Fruit fly (Drosophila melanogaster) whole organism, embryonic: Measurements from ENCODE around the gene defl.

ENCODE experiments used
- CG10147 ChIP-seq: fragments of 200-800 bp; sonication (Bioruptor generic); optimal IDR thresholded peaks from 2 replicates; lab custom pipeline; 2019; ENCODE audit warnings: missing biosample characterization, mild to moderate bottlenecking, missing genetic modification characterization, moderate library complexity
- CG10267 ChIP-seq: fragments of 200-800 bp; sonication (Bioruptor generic); optimal IDR thresholded peaks from 2 replicates; lab custom pipeline; 2018; ENCODE audit warnings: missing biosample characterization, mild to moderate bottlenecking, missing genetic modification characterization, moderate library complexity
- CG10462 ChIP-seq: fragments of 200-800 bp; sonication (Bioruptor generic); optimal IDR thresholded peaks from 2 replicates; lab custom pipeline; 2016; ENCODE audit warnings: missing biosample characterization, missing genetic modification characterization
- CG11247 ChIP-seq: fragments of 200-800 bp; sonication (Bioruptor generic); IDR thresholded peaks from 2 replicates; pipeline ENCODE4 v1.3.6; 2022; ENCODE audit warnings: missing biosample characterization, missing genetic modification characterization
- CG11456 ChIP-seq: fragments of 200-800 bp; sonication (Bioruptor generic); IDR thresholded peaks from 3 replicates; pipeline ENCODE4 v1.3.6; 2022; ENCODE audit warnings: missing biosample characterization, missing genetic modification characterization
- CG12155 ChIP-seq: fragments of 200-800 bp; sonication (Bioruptor generic); optimal IDR thresholded peaks from 3 replicates; lab custom pipeline; 2016; ENCODE audit warnings: missing biosample characterization, missing genetic modification characterization
- CG12744 ChIP-seq: fragments of 200-800 bp; sonication (Bioruptor generic); optimal IDR thresholded peaks from 2 replicates; lab custom pipeline; 2016; ENCODE audit warnings: missing biosample characterization, missing genetic modification characterization
- CG13424 ChIP-seq: fragments of 200-800 bp; sonication (Bioruptor generic); optimal IDR thresholded peaks from 2 replicates; lab custom pipeline; 2019; ENCODE audit warnings: missing biosample characterization, mild to moderate bottlenecking, missing genetic modification characterization, moderate library complexity
- CG13624 ChIP-seq: fragments of 200-800 bp; sonication (Bioruptor generic); optimal IDR thresholded peaks from 2 replicates; lab custom pipeline; 2016; ENCODE audit warnings: missing biosample characterization, missing genetic modification characterization
- CG14014 ChIP-seq: fragments of 200-800 bp; sonication (Bioruptor generic); IDR thresholded peaks from 2 replicates; pipeline ENCODE4 v1.3.6; 2022; ENCODE audit warnings: missing biosample characterization, missing genetic modification characterization
- CG17385 ChIP-seq: fragments of 200-800 bp; sonication (Bioruptor generic); optimal IDR thresholded peaks from 3 replicates; lab custom pipeline; 2018; ENCODE audit warnings: missing biosample characterization, mild to moderate bottlenecking, missing genetic modification characterization
- CG1792 ChIP-seq: fragments of 200-800 bp; sonication (Bioruptor generic); optimal IDR thresholded peaks from 2 replicates; lab custom pipeline; 2016; ENCODE audit warnings: missing biosample characterization, missing genetic modification characterization
- CG2202 ChIP-seq: fragments of 200-800 bp; sonication (Bioruptor generic); optimal IDR thresholded peaks from 2 replicates; lab custom pipeline; 2018; ENCODE audit warnings: missing biosample characterization, mild to moderate bottlenecking, missing genetic modification characterization
- CG34224 ChIP-seq: fragments of 200-800 bp; sonication (Bioruptor generic); IDR thresholded peaks from 3 replicates; pipeline ENCODE4 v1.3.6; 2022; ENCODE audit warnings: missing biosample characterization, missing genetic modification characterization; ENCODE audit not compliant: partially characterized antibody
- CG4282 ChIP-seq: fragments of 200-800 bp; sonication (Bioruptor generic); optimal IDR thresholded peaks from 2 replicates; lab custom pipeline; 2016; ENCODE audit warnings: missing biosample characterization, missing genetic modification characterization
- CG4707 ChIP-seq: fragments of 200-800 bp; sonication (Bioruptor generic); optimal IDR thresholded peaks from 2 replicates; lab custom pipeline; 2018; ENCODE audit warnings: missing biosample characterization, mild to moderate bottlenecking, missing genetic modification characterization, moderate library complexity
- CG4820 ChIP-seq: fragments of 200-800 bp; sonication (Bioruptor generic); optimal IDR thresholded peaks from 3 replicates; lab custom pipeline; 2016; ENCODE audit warnings: missing biosample characterization, missing genetic modification characterization
- CG7271 ChIP-seq: fragments of 200-800 bp; sonication (Bioruptor generic); optimal IDR thresholded peaks from 2 replicates; lab custom pipeline; 2018; ENCODE audit warnings: missing biosample characterization, mild to moderate bottlenecking, missing genetic modification characterization, moderate library complexity
- CG7928 ChIP-seq: fragments of 200-800 bp; sonication (Bioruptor generic); optimal IDR thresholded peaks from 2 replicates; lab custom pipeline; 2017; ENCODE audit warnings: missing biosample characterization, mild to moderate bottlenecking, missing genetic modification characterization
- CG8359 ChIP-seq: fragments of 200-800 bp; sonication (Bioruptor generic); optimal IDR thresholded peaks from 2 replicates; lab custom pipeline; 2017; ENCODE audit warnings: missing biosample characterization, mild to moderate bottlenecking, missing genetic modification characterization, borderline replicate concordance
- CG8388 ChIP-seq: fragments of 200-800 bp; sonication (Bioruptor generic); optimal IDR thresholded peaks from 2 replicates; lab custom pipeline; 2019; ENCODE audit warnings: missing biosample characterization, mild to moderate bottlenecking, missing genetic modification characterization, moderate library complexity
- CG9609 ChIP-seq: fragments of 200-800 bp; sonication (Bioruptor generic); optimal IDR thresholded peaks from 3 replicates; lab custom pipeline; 2016; ENCODE audit warnings: missing biosample characterization, missing genetic modification characterization
- CG9797 ChIP-seq: fragments of 200-800 bp; sonication (Bioruptor generic); optimal IDR thresholded peaks from 3 replicates; lab custom pipeline; 2018; ENCODE audit warnings: missing biosample characterization, mild to moderate bottlenecking, missing genetic modification characterization
- Dad ChIP-seq: fragments of 200-800 bp; sonication (Bioruptor generic); optimal IDR thresholded peaks from 3 replicates; lab custom pipeline; 2016; ENCODE audit warnings: missing biosample characterization, missing genetic modification characterization
- Dip2 ChIP-seq: fragments of 200-800 bp; sonication (Bioruptor generic); IDR thresholded peaks from 2 replicates; pipeline ENCODE4 v1.3.6; 2022; ENCODE audit warnings: missing biosample characterization, missing genetic modification characterization
- Drgx ChIP-seq: fragments of 200-800 bp; sonication (Bioruptor generic); IDR thresholded peaks from 2 replicates; pipeline ENCODE4 v1.3.6; 2022; ENCODE audit warnings: missing biosample characterization, missing genetic modification characterization
- ERR ChIP-seq: fragments of 200-800 bp; sonication (Bioruptor generic); optimal IDR thresholded peaks from 2 replicates; lab custom pipeline; 2016; ENCODE audit warnings: missing biosample characterization, missing genetic modification characterization
- Eip74EF ChIP-seq, 2 experiments: fragments of 200-800 bp in 1 of 2; fragments of >200 bp in 1 of 2; sonication (Bioruptor generic) in 1 of 2; optimal IDR thresholded peaks; 2 replicates each; lab custom pipeline; 2017 to 2019; ENCODE audit warnings: missing biosample characterization in 2 of 2, missing genetic modification characterization in 2 of 2, mild to moderate bottlenecking in 1 of 2, moderate library complexity in 1 of 2
- HHEX ChIP-seq: fragments of 200-800 bp; sonication (Bioruptor generic); optimal IDR thresholded peaks from 3 replicates; lab custom pipeline; 2017; ENCODE audit warnings: missing biosample characterization, mild to moderate bottlenecking, missing genetic modification characterization, missing genetic modification reagents
- Hsf ChIP-seq: fragments of 200-800 bp; sonication (Bioruptor generic); optimal IDR thresholded peaks from 3 replicates; lab custom pipeline; 2016; ENCODE audit warnings: missing biosample characterization, missing genetic modification characterization
- Jarid2 ChIP-seq: fragments of 200-800 bp; sonication (Bioruptor generic); optimal IDR thresholded peaks from 3 replicates; lab custom pipeline; 2017; ENCODE audit warnings: mild to moderate bottlenecking, missing biosample characterization, missing genetic modification reagents, missing genetic modification characterization
- Oli ChIP-seq: fragments of 200-800 bp; sonication (Bioruptor generic); optimal IDR thresholded peaks from 2 replicates; lab custom pipeline; 2018; ENCODE audit warnings: missing biosample characterization, mild to moderate bottlenecking, missing genetic modification characterization, moderate library complexity
- ac ChIP-seq: fragments of 200-800 bp; sonication (Bioruptor generic); optimal IDR thresholded peaks from 3 replicates; lab custom pipeline; 2017; ENCODE audit warnings: missing biosample characterization, mild to moderate bottlenecking, missing genetic modification characterization
- corto ChIP-seq: fragments of 200-800 bp; sonication (Bioruptor generic); optimal IDR thresholded peaks from 2 replicates; lab custom pipeline; 2016; ENCODE audit warnings: missing biosample characterization, mild to moderate bottlenecking, missing genetic modification characterization, moderate library complexity
- crc ChIP-seq: fragments of 200-800 bp; sonication (Bioruptor generic); optimal IDR thresholded peaks from 2 replicates; lab custom pipeline; 2016; ENCODE audit warnings: missing biosample characterization, missing genetic modification characterization
- croc ChIP-seq: fragments of 200-800 bp; sonication (Bioruptor generic); conservative IDR thresholded peaks from 3 replicates; pipeline ENCODE4 v1.3.6; 2022; ENCODE audit warnings: missing biosample characterization, missing genetic modification characterization
- da ChIP-seq: fragments of 200-800 bp; sonication (Bioruptor generic); optimal IDR thresholded peaks from 2 replicates; lab custom pipeline; 2016; ENCODE audit warnings: missing biosample characterization, missing genetic modification characterization
- ems ChIP-seq: fragments of 200-800 bp; sonication (Bioruptor generic); optimal IDR thresholded peaks from 3 replicates; lab custom pipeline; 2016; ENCODE audit warnings: missing biosample characterization, missing genetic modification characterization
- esg ChIP-seq: fragments of 200-800 bp; sonication (Bioruptor generic); conservative IDR thresholded peaks from 2 replicates; pipeline ENCODE4 v1.3.6; 2022; ENCODE audit warnings: missing biosample characterization, missing genetic modification characterization
- fd64A ChIP-seq: fragments of 200-800 bp; sonication (Bioruptor generic); optimal IDR thresholded peaks from 3 replicates; lab custom pipeline; 2018; ENCODE audit warnings: missing biosample characterization, mild to moderate bottlenecking, missing genetic modification characterization
- fd96Cb ChIP-seq: fragments of 200-800 bp; sonication (Bioruptor generic); optimal IDR thresholded peaks from 2 replicates; lab custom pipeline; 2018; ENCODE audit warnings: missing biosample characterization, mild to moderate bottlenecking, missing genetic modification characterization, moderate library complexity
- ftz-f1 ChIP-seq: fragments of 200-800 bp; sonication (Bioruptor generic); optimal IDR thresholded peaks from 2 replicates; lab custom pipeline; 2016; ENCODE audit warnings: missing biosample characterization, missing genetic modification characterization
- gsb ChIP-seq: fragments of 200-800 bp; sonication (Bioruptor generic); IDR thresholded peaks from 2 replicates; pipeline ENCODE4 v1.3.6; 2022; ENCODE audit warnings: missing biosample characterization, missing genetic modification characterization
- lilli ChIP-seq: fragments of 200-800 bp; sonication (Bioruptor generic); optimal IDR thresholded peaks from 3 replicates; lab custom pipeline; 2016; ENCODE audit warnings: missing biosample characterization, missing genetic modification characterization
- nau ChIP-seq: fragments of 200-800 bp; sonication (Bioruptor generic); optimal IDR thresholded peaks from 3 replicates; lab custom pipeline; 2017; ENCODE audit warnings: missing biosample characterization, mild to moderate bottlenecking, missing genetic modification characterization, missing genetic modification reagents
- slbo ChIP-seq: fragments of 200-800 bp; sonication (Bioruptor generic); IDR thresholded peaks from 2 replicates; pipeline ENCODE4 v1.3.6; 2022; ENCODE audit warnings: missing biosample characterization, missing genetic modification characterization
- slou ChIP-seq: fragments of 200-800 bp; sonication (Bioruptor generic); optimal IDR thresholded peaks from 3 replicates; lab custom pipeline; 2016; ENCODE audit warnings: missing biosample characterization, missing genetic modification characterization
- sr ChIP-seq: fragments of 200-800 bp; sonication (Bioruptor generic); IDR thresholded peaks from 3 replicates; pipeline ENCODE4 v1.3.6; 2022; ENCODE audit warnings: missing biosample characterization, missing genetic modification characterization
- sug ChIP-seq: fragments of 200-800 bp; optimal IDR thresholded peaks from 2 replicates; lab custom pipeline; 2019; ENCODE audit warnings: missing biosample characterization, mild to moderate bottlenecking, missing genetic modification characterization, moderate library complexity
- vfl ChIP-seq: fragments of 200-800 bp; sonication (Bioruptor generic); optimal IDR thresholded peaks from 2 replicates; lab custom pipeline; 2016; ENCODE audit warnings: missing biosample characterization, missing genetic modification characterization

defl gene

DNA sequence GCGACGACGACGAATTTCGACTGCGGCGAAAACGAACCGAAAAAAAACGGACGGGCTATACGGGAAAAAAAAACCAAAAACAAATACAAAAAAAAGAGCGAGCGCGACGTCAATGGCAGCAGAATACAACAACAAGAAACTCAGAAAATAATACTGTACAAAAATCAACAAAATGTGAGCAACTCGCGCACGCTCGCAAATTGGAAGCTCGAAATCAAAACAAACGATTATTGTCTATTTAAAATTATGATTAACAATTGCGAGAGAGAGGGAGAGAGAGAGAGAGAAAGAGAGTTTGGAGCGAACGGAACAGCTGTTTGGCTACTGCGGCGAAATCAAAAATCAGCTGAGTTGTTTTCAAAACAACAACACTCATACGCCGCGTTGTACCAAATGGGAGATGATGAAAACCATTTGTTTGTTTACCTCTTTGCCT lies 47.7 kb upstream of the defl start (continued):
- TF ChIP-seq croc (GFP tag; lab: Robert Waterston, UW) (no peak), CG4707 (no peak), Dad (GFP tag; lab: Kevin White, UChicago) (no peak), CG4820 (GFP tag; lab: Kevin White, UChicago) (no peak), crc (GFP tag; lab: Kevin White, UChicago) (no peak), vfl (no peak), corto (GFP tag; lab: Kevin White, UChicago) (peak; percentile 55)

DNA sequence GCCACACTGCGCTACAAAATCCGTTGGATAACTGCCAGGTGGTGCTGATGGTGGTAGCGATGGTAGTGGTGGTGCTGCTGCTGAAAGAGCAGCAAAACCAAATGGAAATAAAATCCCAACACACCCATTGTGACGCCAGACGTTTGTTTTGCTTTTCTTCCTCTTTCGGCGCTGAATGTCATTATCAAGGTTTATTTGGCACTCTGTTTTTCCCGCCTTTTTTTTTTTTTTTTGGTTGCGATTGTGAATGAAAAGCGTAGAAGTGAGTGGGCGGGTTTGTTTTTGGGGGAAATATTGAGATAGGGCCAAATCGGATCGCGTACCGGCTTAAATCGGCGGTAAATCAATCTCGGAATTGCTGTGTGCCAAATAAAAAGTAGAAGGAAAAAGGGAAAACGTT lies 46.0 kb upstream of the defl start:
- TF ChIP-seq fd96Cb (tag; lab: Kevin White, UChicago), result no peak
- TF ChIP-seq Jarid2 (GFP tag; lab: Kevin White, UChicago), result no peak
- TF ChIP-seq ems (GFP tag; lab: Kevin White, UChicago), result no peak
- TF ChIP-seq sr (GFP tag; lab: Robert Waterston, UW), result peak; percentile 56; the same call in 1 of the 3 replicates
- TF ChIP-seq CG8388 (GFP tag; lab: Kevin White, UChicago), result no peak
- TF ChIP-seq Dip2, result no peak
- TF ChIP-seq CG13424 (tag; lab: Kevin White, UChicago), result no peak
- TF ChIP-seq CG10147, result no peak
- 0 out of 2 replicates have a peak, but pooled peaks have one; percentile 9 for TF ChIP-seq Drgx
- TF ChIP-seq CG11456 (GFP tag; lab: Robert Waterston, UW), result no peak
- no peak for TF ChIP-seq CG8359
- TF ChIP-seq CG13624 (GFP tag; lab: Kevin White, UChicago), result no peak
- TF ChIP-seq lilli (GFP tag; lab: Kevin White, UChicago), result no peak
- no peak for TF ChIP-seq CG1792 (GFP tag; lab: Kevin White, UChicago)
- TF ChIP-seq CG17385 (GFP tag; lab: Kevin White, UChicago), result peak; percentile 37
- TF ChIP-seq HHEX (GFP tag; lab: Kevin White, UChicago), result no peak
- TF ChIP-seq Oli (tag; lab: Kevin White, UChicago), result no peak
- no peak for TF ChIP-seq CG10462
- TF ChIP-seq CG10267 (tag; lab: Kevin White, UChicago), result no peak
- TF ChIP-seq esg (GFP tag; lab: Robert Waterston, UW), result no peak
- no peak for TF ChIP-seq CG12155 (GFP tag; lab: Kevin White, UChicago)
- TF ChIP-seq CG9609 (GFP tag; lab: Kevin White, UChicago), result no peak
- TF ChIP-seq ftz-f1, result peak; percentile 4
- TF ChIP-seq fd64A (GFP tag; lab: Kevin White, UChicago), result no peak
- no peak for TF ChIP-seq CG11247 (GFP tag; lab: Robert Waterston, UW)
- TF ChIP-seq CG9797 (GFP tag; lab: Kevin White, UChicago), result no peak
- TF ChIP-seq gsb, result no peak

DNA sequence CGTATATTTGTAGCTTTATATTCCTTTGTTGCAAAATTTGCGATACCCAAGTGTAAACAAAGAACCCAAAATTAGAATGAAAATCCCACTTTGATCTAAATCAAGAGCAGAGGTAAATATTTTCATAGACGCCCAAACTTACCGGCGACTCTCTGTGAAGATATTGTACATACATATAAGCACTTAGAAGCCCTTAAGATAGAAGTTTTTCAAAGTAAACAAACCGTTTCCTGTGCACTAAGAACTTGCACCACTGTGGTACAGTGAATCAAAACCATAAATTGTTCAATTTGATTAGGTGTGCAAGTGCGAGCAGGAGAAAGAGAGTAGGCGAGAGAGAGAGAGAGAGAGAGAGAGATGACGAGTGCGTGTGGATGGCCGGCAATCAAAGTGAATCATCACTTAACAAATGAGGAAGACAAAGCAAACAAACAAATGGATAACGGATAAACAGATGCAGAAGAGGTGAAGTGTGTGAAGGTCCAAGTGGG lies 45.2 kb upstream of the defl start:
- TF ChIP-seq CG7928 (GFP tag; lab: Kevin White, UChicago) (no peak), nau (GFP tag; lab: Kevin White, UChicago) (no peak), CG9609 (GFP tag; lab: Kevin White, UChicago) (no peak), ERR (no peak), CG12744 (GFP tag; lab: Kevin White, UChicago) (no peak), slou (no peak), CG34224 (GFP tag; lab: Robert Waterston, UW) (peak; percentile 39; the same call in 1 of the 3 replicates), da (no peak), CG2202 (tag; lab: Kevin White, UChicago) (no peak), Jarid2 (GFP tag; lab: Kevin White, UChicago) (no peak), CG4282 (GFP tag; lab: Kevin White, UChicago) (peak; percentile 53), fd96Cb (tag; lab: Kevin White, UChicago) (no peak), CG7271 (tag; lab: Kevin White, UChicago) (no peak), Hsf (peak; percentile 10), CG14014 (GFP tag; lab: Robert Waterston, UW) (no peak), slbo (GFP tag; lab: Robert Waterston, UW) (no peak), Eip74EF (GFP tag; optimal IDR thresholded peaks at IDR 0.05; lab: Kevin White, UChicago) (peak in 1 of 2 experiments; percentile 54), sug (no peak), ac (GFP tag; lab: Kevin White, UChicago) (no peak)
